Fruit fly (Drosophila melanogaster) whole organism, embryonic: Measurements from ENCODE around the gene Rabex-5.

Experiments used
- BEAF-32 ChIP-seq: fragments of 200-800 bp; sonication (Bioruptor generic); optimal IDR thresholded peaks from 3 replicates; lab custom pipeline; 2017; ENCODE audit warnings: missing biosample characterization, missing genetic modification characterization, mild to moderate bottlenecking, moderate library complexity, missing genetic modification reagents
- CG10267 ChIP-seq: fragments of 200-800 bp; sonication (Bioruptor generic); optimal IDR thresholded peaks from 2 replicates; lab custom pipeline; 2018; ENCODE audit warnings: missing biosample characterization, mild to moderate bottlenecking, missing genetic modification characterization, moderate library complexity
- CG11560 ChIP-seq: fragments of 200-800 bp; sonication (Bioruptor generic); IDR thresholded peaks from 3 replicates; pipeline ENCODE4 v1.3.6; 2022; ENCODE audit warnings: missing biosample characterization, missing genetic modification characterization
- CG12659 ChIP-seq: fragments of 200-800 bp; sonication (Bioruptor generic); optimal IDR thresholded peaks from 3 replicates; lab custom pipeline; 2017; ENCODE audit warnings: mild to moderate bottlenecking, missing biosample characterization, missing genetic modification reagents, missing genetic modification characterization
- CG15011 ChIP-seq: fragments of 200-800 bp; sonication (Bioruptor generic); optimal IDR thresholded peaks from 3 replicates; lab custom pipeline; 2018; ENCODE audit warnings: missing biosample characterization, mild to moderate bottlenecking, missing genetic modification characterization
- CG15696 ChIP-seq: fragments of 200-800 bp; sonication (Bioruptor generic); optimal IDR thresholded peaks from 2 replicates; lab custom pipeline; 2019; ENCODE audit warnings: missing biosample characterization, mild to moderate bottlenecking, missing genetic modification characterization, moderate library complexity
- CG17912 ChIP-seq: fragments of 200-800 bp; sonication (Bioruptor generic); optimal IDR thresholded peaks from 2 replicates; lab custom pipeline; 2018; ENCODE audit warnings: missing biosample characterization, mild to moderate bottlenecking, missing genetic modification characterization
- CG1792 ChIP-seq: fragments of 200-800 bp; sonication (Bioruptor generic); optimal IDR thresholded peaks from 2 replicates; lab custom pipeline; 2016; ENCODE audit warnings: missing biosample characterization, missing genetic modification characterization
- CG18476 ChIP-seq: fragments of 200-800 bp; sonication (Bioruptor generic); optimal IDR thresholded peaks from 2 replicates; lab custom pipeline; 2016; ENCODE audit warnings: missing biosample characterization, mild to moderate bottlenecking, missing genetic modification characterization
- CG2116 ChIP-seq: fragments of 200-800 bp; sonication (Bioruptor generic); optimal IDR thresholded peaks from 3 replicates; lab custom pipeline; 2018; ENCODE audit warnings: missing biosample characterization, mild to moderate bottlenecking, missing genetic modification characterization
- CG2129 ChIP-seq: fragments of 200-800 bp; sonication (Bioruptor generic); IDR thresholded peaks from 2 replicates; pipeline ENCODE4 v1.3.6; 2022; ENCODE audit warnings: missing biosample characterization, missing genetic modification characterization; ENCODE audit not compliant: partially characterized antibody
- CG2889 ChIP-seq: fragments of 200-800 bp; sonication (Bioruptor generic); IDR thresholded peaks from 3 replicates; pipeline ENCODE4 v1.3.6; 2022; ENCODE audit warnings: missing biosample characterization, missing genetic modification characterization
- CG31388 ChIP-seq: fragments of 200-800 bp; sonication (Bioruptor generic); optimal IDR thresholded peaks from 2 replicates; lab custom pipeline; 2016; ENCODE audit warnings: missing biosample characterization, missing genetic modification characterization
- CG34376 ChIP-seq: fragments of 200-800 bp; sonication (Bioruptor generic); optimal IDR thresholded peaks from 2 replicates; lab custom pipeline; 2018; ENCODE audit warnings: missing biosample characterization, mild to moderate bottlenecking, missing genetic modification characterization
- CG4820 ChIP-seq: fragments of 200-800 bp; sonication (Bioruptor generic); optimal IDR thresholded peaks from 3 replicates; lab custom pipeline; 2016; ENCODE audit warnings: missing biosample characterization, missing genetic modification characterization
- CG7786 ChIP-seq: fragments of 200-800 bp; sonication (Bioruptor generic); optimal IDR thresholded peaks from 2 replicates; lab custom pipeline; 2016; ENCODE audit warnings: missing biosample characterization, missing genetic modification characterization
- CG9437 ChIP-seq: fragments of 200-800 bp; sonication (Bioruptor generic); optimal IDR thresholded peaks from 2 replicates; lab custom pipeline; 2018; ENCODE audit warnings: missing biosample characterization, mild to moderate bottlenecking, missing genetic modification characterization
- CHES-1-like ChIP-seq: fragments of 200-800 bp; sonication (Bioruptor generic); optimal IDR thresholded peaks from 2 replicates; lab custom pipeline; 2016; ENCODE audit warnings: missing biosample characterization, missing genetic modification characterization
- Dref ChIP-seq: fragments of 200-800 bp; sonication (Bioruptor generic); IDR thresholded peaks from 2 replicates; pipeline ENCODE4 v1.3.6; 2022; ENCODE audit warnings: missing biosample characterization, missing genetic modification characterization
- E2f1 ChIP-seq: fragments of 200-800 bp; sonication (Bioruptor generic); IDR thresholded peaks from 2 replicates; pipeline ENCODE4 v1.3.6; 2022; ENCODE audit warnings: missing biosample characterization, missing genetic modification characterization
- E2f2 ChIP-seq: fragments of 200-800 bp; sonication (Bioruptor generic); IDR thresholded peaks from 2 replicates; pipeline ENCODE4 v1.3.6; 2022; ENCODE audit warnings: missing biosample characterization, missing genetic modification characterization
- GATAe ChIP-seq: fragments of 200-800 bp; sonication (Bioruptor generic); conservative IDR thresholded peaks from 2 replicates; pipeline ENCODE4 v1.3.6; 2022; ENCODE audit warnings: missing biosample characterization, missing genetic modification characterization
- Lim3 ChIP-seq: fragments of 200-800 bp; sonication (Bioruptor generic); IDR thresholded peaks from 2 replicates; pipeline ENCODE4 v1.3.6; 2022; ENCODE audit warnings: missing biosample characterization, missing genetic modification characterization
- Med ChIP-seq: fragments of 200-800 bp; sonication (Bioruptor generic); peaks from one replicate; lab custom pipeline; 2016; ENCODE audit warnings: missing biosample characterization, missing genetic modification characterization, mild to moderate bottlenecking, inconsistent platforms, moderate library complexity
- Optix ChIP-seq: fragments of 200-800 bp; sonication (Bioruptor generic); IDR thresholded peaks from 3 replicates; pipeline ENCODE4 v1.3.6; 2022; ENCODE audit warnings: missing biosample characterization, missing genetic modification characterization
- Pdp1 ChIP-seq, 2 experiments: fragments of 200-800 bp; sonication (Bioruptor generic); optimal IDR thresholded peaks; 3 replicates each; lab custom pipeline; 2016; ENCODE audit warnings: missing biosample characterization in 2 of 2, missing genetic modification characterization in 2 of 2, mild to moderate bottlenecking in 1 of 2, moderate library complexity in 1 of 2
- Rfx ChIP-seq: fragments of 200-800 bp; sonication (Bioruptor generic); IDR thresholded peaks from 2 replicates; pipeline ENCODE4 v1.3.6; 2022; ENCODE audit warnings: missing biosample characterization, missing genetic modification characterization
- az2 ChIP-seq: fragments of 200-800 bp; sonication (Bioruptor generic); optimal IDR thresholded peaks from 3 replicates; lab custom pipeline; 2016; ENCODE audit warnings: missing biosample characterization, missing genetic modification characterization
- dmrt99B ChIP-seq: fragments of 200-800 bp; sonication (Bioruptor generic); optimal IDR thresholded peaks from 2 replicates; lab custom pipeline; 2018; ENCODE audit warnings: missing biosample characterization, mild to moderate bottlenecking, missing genetic modification characterization, moderate library complexity
- eve ChIP-seq, 2 experiments: fragments of >200 bp; optimal IDR thresholded peaks; 2 replicates each; lab custom pipeline; 2017; ENCODE audit warnings: missing biosample characterization in 2 of 2, missing genetic modification characterization in 2 of 2
- knrl ChIP-seq: fragments of 200-800 bp; sonication (Bioruptor generic); IDR thresholded peaks from 3 replicates; pipeline ENCODE4 v1.3.6; 2022; ENCODE audit warnings: missing biosample characterization, missing genetic modification characterization; ENCODE audit not compliant: partially characterized antibody
- lmd ChIP-seq: fragments of 200-800 bp; sonication (Bioruptor generic); IDR thresholded peaks from 2 replicates; pipeline ENCODE4 v1.3.6; 2022; ENCODE audit warnings: missing biosample characterization, missing genetic modification characterization
- maf-S ChIP-seq: fragments of 200-800 bp; sonication (Bioruptor generic); optimal IDR thresholded peaks from 2 replicates; lab custom pipeline; 2016; ENCODE audit warnings: missing biosample characterization, missing genetic modification characterization
- mam ChIP-seq: fragments of 200-800 bp; sonication (Bioruptor generic); optimal IDR thresholded peaks from 3 replicates; lab custom pipeline; 2016; ENCODE audit warnings: missing biosample characterization, missing genetic modification characterization
- nau ChIP-seq: fragments of 200-800 bp; sonication (Bioruptor generic); optimal IDR thresholded peaks from 3 replicates; lab custom pipeline; 2017; ENCODE audit warnings: missing biosample characterization, mild to moderate bottlenecking, missing genetic modification characterization, missing genetic modification reagents
- org-1 ChIP-seq: fragments of 200-800 bp; sonication (Bioruptor generic); optimal IDR thresholded peaks from 2 replicates; lab custom pipeline; 2017; ENCODE audit warnings: missing biosample characterization, missing genetic modification characterization
- pho ChIP-seq: fragments of 200-800 bp; sonication (Bioruptor generic); optimal IDR thresholded peaks from 2 replicates; lab custom pipeline; 2016; ENCODE audit warnings: missing biosample characterization, missing genetic modification characterization
- phol ChIP-seq: fragments of 200-800 bp; sonication (Bioruptor generic); optimal IDR thresholded peaks from 3 replicates; lab custom pipeline; 2018; ENCODE audit warnings: missing biosample characterization, mild to moderate bottlenecking, missing genetic modification characterization, moderate library complexity
- repo ChIP-seq: fragments of 200-800 bp; sonication (Bioruptor generic); optimal IDR thresholded peaks from 2 replicates; lab custom pipeline; 2016; ENCODE audit warnings: missing biosample characterization, missing genetic modification characterization
- salm ChIP-seq: fragments of 200-800 bp; sonication (Bioruptor generic); optimal IDR thresholded peaks from 2 replicates; lab custom pipeline; 2018; ENCODE audit warnings: missing biosample characterization, mild to moderate bottlenecking, missing genetic modification characterization
- sc ChIP-seq, 3 experiments: fragments of >200 bp in 2 of 3; fragments of 200-800 bp in 1 of 3; sonication (Bioruptor generic) in 1 of 3; optimal IDR thresholded peaks; 2 replicates in 2 of 3; 3 replicates in 1 of 3; lab custom pipeline; 2017; ENCODE audit warnings: mild to moderate bottlenecking in 1 of 3, missing biosample characterization in 1 of 3, missing genetic modification characterization in 1 of 3, missing genetic modification reagents in 1 of 3
- sens ChIP-seq: fragments of 200-800 bp; sonication (Bioruptor generic); peaks from one replicate; lab custom pipeline; 2016; ENCODE audit warnings: missing biosample characterization, missing genetic modification characterization
- sens-2 ChIP-seq: fragments of 200-800 bp; sonication (Bioruptor generic); IDR thresholded peaks from 2 replicates; pipeline ENCODE4 v1.3.6; 2022; ENCODE audit warnings: missing biosample characterization, missing genetic modification characterization
- sima ChIP-seq: fragments of 200-800 bp; sonication (Bioruptor generic); optimal IDR thresholded peaks from 2 replicates; lab custom pipeline; 2016; ENCODE audit warnings: missing biosample characterization, missing genetic modification characterization
- sisA ChIP-seq: fragments of 200-800 bp; sonication (Bioruptor generic); IDR thresholded peaks from 2 replicates; pipeline ENCODE4 v1.3.6; 2022; ENCODE audit warnings: missing biosample characterization, missing genetic modification characterization
- tin ChIP-seq: fragments of 200-800 bp; sonication (Bioruptor generic); optimal IDR thresholded peaks from 3 replicates; lab custom pipeline; 2016; ENCODE audit warnings: missing biosample characterization, missing genetic modification characterization
- tup ChIP-seq: fragments of 200-800 bp; sonication (Bioruptor generic); optimal IDR thresholded peaks from 2 replicates; lab custom pipeline; 2016; ENCODE audit warnings: missing biosample characterization, mild to moderate bottlenecking, missing genetic modification characterization, moderate library complexity
- wek ChIP-seq: fragments of 200-800 bp; sonication (Bioruptor generic); optimal IDR thresholded peaks from 3 replicates; lab custom pipeline; 2018; ENCODE audit warnings: missing biosample characterization, mild to moderate bottlenecking, missing genetic modification characterization, moderate library complexity
- zfh1 ChIP-seq: fragments of 200-800 bp; sonication (Bioruptor generic); IDR thresholded peaks from 3 replicates; pipeline ENCODE4 v1.3.6; 2022; ENCODE audit warnings: missing biosample characterization, missing genetic modification characterization

The Rabex-5 gene

DNA sequence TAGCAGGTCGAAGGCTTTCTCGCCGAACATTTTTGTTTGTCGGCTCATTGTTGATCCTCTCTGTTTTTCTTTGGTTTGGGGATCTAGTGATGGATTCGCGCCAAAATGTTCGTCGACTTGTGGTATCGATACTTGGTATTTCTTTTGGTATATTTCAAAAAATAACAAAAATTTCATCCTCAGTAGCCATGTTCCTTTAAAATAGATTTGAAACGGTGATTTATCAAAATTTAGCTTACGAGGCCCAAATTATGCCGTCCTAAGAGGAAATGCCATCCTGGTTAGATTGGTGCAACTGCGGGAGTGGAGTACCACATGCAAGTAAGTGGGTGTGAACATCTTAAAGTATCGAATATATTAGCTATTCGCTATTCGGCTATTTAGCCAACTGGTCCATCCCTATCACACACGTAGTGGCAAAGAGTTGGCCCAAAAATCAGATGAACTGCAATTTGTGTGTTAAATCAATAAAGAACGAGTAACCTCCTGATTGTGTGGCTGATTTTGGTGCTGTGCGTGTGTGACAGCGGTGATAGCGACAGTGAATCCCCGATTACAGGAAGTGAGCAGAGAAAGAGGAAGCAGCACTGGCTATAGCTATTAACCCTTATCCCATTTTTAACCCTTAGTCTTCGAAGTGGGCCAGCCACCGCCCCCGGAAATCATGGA lies 48.0 kb upstream of the Rabex-5 start, which contains the start of the genes Psf1 and Sac1 (continued):
- TF ChIP-seq nau (GFP tag; lab: Kevin White, UChicago): no peak
- TF ChIP-seq repo: peak; percentile 27
- 0 out of 2 replicates have a peak, but pooled peaks have one; percentile 15 for TF ChIP-seq E2f2 (GFP tag; lab: Robert Waterston, UW)
- TF ChIP-seq knrl (GFP tag; lab: Robert Waterston, UW): peak; percentile 93
- no peak for TF ChIP-seq CG15011 (GFP tag; lab: Kevin White, UChicago)
- peak; percentile 32 for TF ChIP-seq wek (GFP tag; lab: Kevin White, UChicago)
- TF ChIP-seq Lim3 (GFP tag; lab: Robert Waterston, UW): no peak
- TF ChIP-seq dmrt99B (tag; lab: Kevin White, UChicago): no peak
- peak; percentile 57 for TF ChIP-seq Dref (GFP tag; lab: Robert Waterston, UW)
- peak; percentile 97 for TF ChIP-seq BEAF-32 (GFP tag; lab: Kevin White, UChicago)
- peak; percentile 4 for TF ChIP-seq CG1792
- no peak for TF ChIP-seq tup (GFP tag; lab: Kevin White, UChicago)
- no peak for TF ChIP-seq GATAe (GFP tag; lab: Robert Waterston, UW)
- TF ChIP-seq Rfx (GFP tag; lab: Robert Waterston, UW): peak; percentile 60; the same call in 1 of the 2 replicates
- peak; percentile 58 for TF ChIP-seq sisA (GFP tag; lab: Robert Waterston, UW)
- no peak for TF ChIP-seq CG18476
- no peak for TF ChIP-seq CG2889 (GFP tag; lab: Robert Waterston, UW)
- no peak for TF ChIP-seq az2 (GFP tag; lab: Kevin White, UChicago)
- no peak for TF ChIP-seq CG34376
- peak; percentile 61 for TF ChIP-seq CG2116 (GFP tag; lab: Kevin White, UChicago)
- TF ChIP-seq maf-S (GFP tag; lab: Kevin White, UChicago): peak; percentile 26
- TF ChIP-seq sc (optimal IDR thresholded peaks at IDR 0.05; lab: Kevin White, UChicago): no peak
- no peak for TF ChIP-seq sc (GFP tag; optimal IDR thresholded peaks at IDR 0.05; lab: Kevin White, UChicago)
- TF ChIP-seq sens (GFP tag; lab: Kevin White, UChicago): peak; percentile 87
- peak; percentile 46 for TF ChIP-seq CG15696
- TF ChIP-seq sens-2 (GFP tag; lab: Robert Waterston, UW): no peak
- TF ChIP-seq eve (GFP tag; optimal IDR thresholded peaks at IDR 0.05; lab: Kevin White, UChicago): no peak
- TF ChIP-seq org-1 (GFP tag; lab: Kevin White, UChicago): no peak
- TF ChIP-seq CG10267 (tag; lab: Kevin White, UChicago): peak; percentile 65
- no peak for TF ChIP-seq CG17912 (GFP tag; lab: Kevin White, UChicago)
- TF ChIP-seq CG9437 (GFP tag; lab: Kevin White, UChicago): peak; percentile 50
- peak; percentile 36 for TF ChIP-seq CG4820 (GFP tag; lab: Kevin White, UChicago)
- TF ChIP-seq pho: peak; percentile 57
- TF ChIP-seq mam (GFP tag; lab: Kevin White, UChicago): peak; percentile 68
- peak; percentile 66 for TF ChIP-seq CHES-1-like (GFP tag; lab: Kevin White, UChicago)
- TF ChIP-seq CG2129: peak; percentile 80
- peak; percentile 30 for TF ChIP-seq tin (GFP tag; lab: Kevin White, UChicago)
- no peak for TF ChIP-seq CG31388 (GFP tag; lab: Kevin White, UChicago)
- no peak for TF ChIP-seq CG11560 (tag; lab: Robert Waterston, UW)
- TF ChIP-seq phol (tag; lab: Kevin White, UChicago): peak; percentile 76
- peak; percentile 36; the same call in 1 of the 3 replicates for TF ChIP-seq zfh1 (GFP tag; lab: Robert Waterston, UW)
- no peak; the same call in 1 of the 2 replicates for TF ChIP-seq lmd (GFP tag; lab: Robert Waterston, UW)
- TF ChIP-seq Med (GFP tag; lab: Kevin White, UChicago): peak; percentile 88
- TF ChIP-seq CG7786 (GFP tag; lab: Kevin White, UChicago): peak; percentile 55
- peak; percentile 77 for TF ChIP-seq CG12659 (GFP tag; lab: Kevin White, UChicago)
- TF ChIP-seq Pdp1 (GFP tag; optimal IDR thresholded peaks at IDR 0.05; lab: Kevin White, UChicago): peak in 1 of 2 experiments; percentile 53
- no peak for TF ChIP-seq sima
- TF ChIP-seq salm: no peak
- 0 out of 3 replicates have a peak, but pooled peaks have one; percentile 11 for TF ChIP-seq Optix (GFP tag; lab: Robert Waterston, UW)
- peak; percentile 62 for TF ChIP-seq E2f1 (GFP tag; lab: Robert Waterston, UW)
